Worm (Caenorhabditis elegans) whole organism, L4 larva: ENCODE measurements around the gene gpc-1.

Experiments
- F26F4.8 ChIP-seq: fragments of 200-800 bp; sonication (Bioruptor generic); conservative IDR thresholded peaks from 2 replicates; pipeline ENCODE4 v1.3.6; 2022; ENCODE audit warnings: missing genetic modification characterization, missing compliant biosample characterization
- F37D6.2 ChIP-seq: sonication (generic microtip); optimal IDR thresholded peaks from 2 replicates; lab custom pipeline; 2016; ENCODE audit warnings: mild to moderate bottlenecking, missing genetic modification characterization, missing compliant biosample characterization
- F49E8.2 ChIP-seq: sonication (generic microtip); optimal IDR thresholded peaks from 2 replicates; lab custom pipeline; 2016; ENCODE audit warnings: missing compliant biosample characterization, mild to moderate bottlenecking, missing genetic modification characterization, borderline replicate concordance
- R02D3.7 ChIP-seq: fragments of 150-350 bp; sonication (generic microtip); optimal IDR thresholded peaks from 3 replicates; lab custom pipeline; 2014; ENCODE audit warnings: missing biosample characterization, missing genetic modification characterization
- T26A8.4 ChIP-seq: fragments of 200-800 bp; sonication (Bioruptor generic); IDR thresholded peaks from 2 replicates; pipeline ENCODE4 v1.3.6; 2022; ENCODE audit warnings: missing genetic modification characterization, missing compliant biosample characterization
- Y48G9A.11 ChIP-seq: fragments of 200-800 bp; sonication (Bioruptor generic); IDR thresholded peaks from 2 replicates; pipeline ENCODE4 v1.3.6; 2022; ENCODE audit warnings: missing genetic modification reagents, missing genetic modification characterization, missing compliant biosample characterization
- Y5F2A.4 ChIP-seq: fragments of 200-800 bp; sonication (Bioruptor generic); optimal IDR thresholded peaks from 2 replicates; lab custom pipeline; 2018; ENCODE audit warnings: mild to moderate bottlenecking, missing genetic modification characterization, missing compliant biosample characterization
- Y75B8A.6 ChIP-seq: fragments of 200-800 bp; sonication (Bioruptor generic); IDR thresholded peaks from 2 replicates; pipeline ENCODE4 v1.3.6; 2022; ENCODE audit warnings: missing genetic modification reagents, missing genetic modification characterization, missing compliant biosample characterization
- ZK546.5 ChIP-seq, 2 experiments: sonication (generic microtip); optimal IDR thresholded peaks; 2 replicates each; lab custom pipeline; 2017; ENCODE audit warnings: missing biosample characterization in 2 of 2, missing genetic modification characterization in 2 of 2
- aha-1 ChIP-seq: fragments of 150-350 bp; peaks from one replicate; lab custom pipeline; 2014; ENCODE audit warnings: missing biosample characterization, missing genetic modification characterization
- ama-1 ChIP-seq: fragments of 150-350 bp; optimal IDR thresholded peaks from 2 replicates; lab custom pipeline; 2014; ENCODE audit warnings: inconsistent platforms, mixed read lengths
- arid-1 ChIP-seq: fragments of 200-800 bp; sonication (Bioruptor generic); conservative IDR thresholded peaks from 2 replicates; pipeline ENCODE4 v1.3.6; 2022; ENCODE audit warnings: missing genetic modification reagents, missing genetic modification characterization, missing compliant biosample characterization
- ceh-20 ChIP-seq: fragments of 200-800 bp; sonication (Bioruptor generic); IDR thresholded peaks from 2 replicates; pipeline ENCODE4 v1.3.6; 2022; ENCODE audit warnings: missing genetic modification reagents, missing genetic modification characterization, missing compliant biosample characterization
- ceh-44 ChIP-seq: fragments of 200-800 bp; sonication (Bioruptor generic); IDR thresholded peaks from 2 replicates; pipeline ENCODE4 v1.3.6; 2022; ENCODE audit warnings: missing genetic modification reagents, missing genetic modification characterization, missing compliant biosample characterization
- ceh-62 ChIP-seq: sonication (generic microtip); optimal IDR thresholded peaks from 2 replicates; lab custom pipeline; 2017; ENCODE audit warnings: missing biosample characterization, missing genetic modification characterization
- daf-16 ChIP-seq, 3 experiments: sonication (generic microtip); optimal IDR thresholded peaks; 2 replicates each; lab custom pipeline; 2016 to 2017; ENCODE audit warnings: missing genetic modification characterization in 3 of 3, missing genetic modification reagents in 3 of 3, mild to moderate bottlenecking in 2 of 3, missing compliant biosample characterization in 2 of 3, missing biosample characterization in 1 of 3, moderate library complexity in 1 of 3
- daf-19 ChIP-seq: fragments of 200-800 bp; sonication (Bioruptor generic); conservative IDR thresholded peaks from 2 replicates; pipeline ENCODE4 v1.3.6; 2022; ENCODE audit warnings: missing genetic modification characterization, missing compliant biosample characterization
- daf-8 ChIP-seq: fragments of 200-800 bp; sonication (Bioruptor generic); IDR thresholded peaks from 2 replicates; pipeline ENCODE4 v1.3.6; 2022; ENCODE audit warnings: missing genetic modification characterization, missing compliant biosample characterization
- dmd-6 ChIP-seq: fragments of 200-800 bp; sonication (Bioruptor generic); IDR thresholded peaks from 2 replicates; pipeline ENCODE4 v1.3.6; 2022; ENCODE audit warnings: missing genetic modification reagents, missing genetic modification characterization, missing compliant biosample characterization
- dmd-8 ChIP-seq: fragments of 200-800 bp; sonication (Bioruptor generic); IDR thresholded peaks from 2 replicates; pipeline ENCODE4 v1.3.6; 2022; ENCODE audit warnings: missing genetic modification characterization, missing compliant biosample characterization
- dve-1 ChIP-seq: sonication (generic microtip); optimal IDR thresholded peaks from 2 replicates; lab custom pipeline; 2017; ENCODE audit warnings: antibody characterized with exemption, mild to moderate bottlenecking, missing genetic modification characterization, missing compliant biosample characterization; ENCODE audit not compliant: insufficient read depth
- egl-43 ChIP-seq: fragments of 200-800 bp; sonication (Bioruptor generic); IDR thresholded peaks from 2 replicates; pipeline ENCODE4 v1.3.6; 2022; ENCODE audit warnings: missing genetic modification reagents, missing genetic modification characterization, missing compliant biosample characterization
- fkh-10 ChIP-seq: fragments of 150-350 bp; optimal IDR thresholded peaks from 2 replicates; lab custom pipeline; 2014; ENCODE audit warnings: missing biosample characterization, missing genetic modification reagents, missing genetic modification characterization
- hif-1 ChIP-seq, 2 experiments: sonication (generic microtip); optimal IDR thresholded peaks; 2 replicates each; lab custom pipeline; 2016 to 2017; ENCODE audit warnings: missing compliant biosample characterization in 2 of 2, missing genetic modification characterization in 2 of 2, missing genetic modification reagents in 2 of 2, missing genotype in 2 of 2, mild to moderate bottlenecking in 1 of 2
- hlh-30 ChIP-seq: sonication (generic microtip); optimal IDR thresholded peaks from 2 replicates; lab custom pipeline; 2017; ENCODE audit warnings: antibody characterized with exemption, mild to moderate bottlenecking, missing genetic modification characterization, missing compliant biosample characterization; ENCODE audit not compliant: insufficient read depth
- hmg-1.1 ChIP-seq: fragments of 200-800 bp; sonication (Bioruptor generic); IDR thresholded peaks from 2 replicates; pipeline ENCODE4 v1.3.6; 2022; ENCODE audit warnings: missing genetic modification reagents, missing genetic modification characterization, missing compliant biosample characterization
- lsy-2 ChIP-seq, 2 experiments: fragments of 150-350 bp in 1 of 2; sonication (generic microtip) in 1 of 2; optimal IDR thresholded peaks; 2 replicates each; lab custom pipeline; 2014 to 2017; ENCODE audit warnings: missing biosample characterization in 2 of 2, missing genetic modification characterization in 2 of 2
- mdl-1 ChIP-seq, 2 experiments: fragments of 150-350 bp in 1 of 2; sonication (generic microtip) in 1 of 2; optimal IDR thresholded peaks; 2 replicates each; lab custom pipeline; 2014 to 2017; ENCODE audit warnings: missing biosample characterization in 2 of 2, missing genetic modification characterization in 2 of 2
- mep-1 ChIP-seq: fragments of 150-350 bp; sonication (generic microtip); optimal IDR thresholded peaks from 3 replicates; lab custom pipeline; 2014; ENCODE audit warnings: missing biosample characterization, missing genetic modification characterization
- mes-2 ChIP-seq: sonication (generic microtip); optimal IDR thresholded peaks from 2 replicates; lab custom pipeline; 2016; ENCODE audit warnings: missing genotype, mild to moderate bottlenecking, missing genetic modification characterization, missing compliant biosample characterization; ENCODE audit not compliant: poor library complexity, severe bottlenecking
- nhr-10 ChIP-seq: fragments of 150-350 bp; optimal IDR thresholded peaks from 2 replicates; lab custom pipeline; 2014; ENCODE audit warnings: missing biosample characterization, missing genetic modification characterization
- nhr-237 ChIP-seq: sonication (generic microtip); optimal IDR thresholded peaks from 2 replicates; lab custom pipeline; 2017; ENCODE audit warnings: missing biosample characterization, missing genetic modification characterization
- nhr-28 ChIP-seq: fragments of 150-350 bp; optimal IDR thresholded peaks from 2 replicates; lab custom pipeline; 2014; ENCODE audit warnings: missing biosample characterization, missing genetic modification characterization
- nhr-41 ChIP-seq: fragments of 200-800 bp; sonication (Bioruptor generic); IDR thresholded peaks from 2 replicates; pipeline ENCODE4 v1.3.6; 2022; ENCODE audit warnings: missing genetic modification reagents, missing genetic modification characterization, missing compliant biosample characterization
- nhr-42 ChIP-seq: fragments of 200-800 bp; sonication (Bioruptor generic); IDR thresholded peaks from 2 replicates; pipeline ENCODE4 v1.3.6; 2022; ENCODE audit warnings: missing genetic modification characterization, missing compliant biosample characterization
- nhr-77 ChIP-seq: fragments of 150-350 bp; optimal IDR thresholded peaks from 2 replicates; lab custom pipeline; 2014; ENCODE audit warnings: missing biosample characterization, missing genetic modification characterization
- pha-4 ChIP-seq, 2 experiments: fragments of 150-350 bp in 1 of 2; fragments of 200-800 bp in 1 of 2; sonication (Bioruptor generic) in 1 of 2; IDR thresholded peaks in 1 of 2; optimal IDR thresholded peaks in 1 of 2; 2 replicates each; pipeline versions ENCODE4 v1.3.6 to Lab custom; 2014 to 2022; ENCODE audit warnings: missing genetic modification characterization in 2 of 2, missing genetic modification reagents in 2 of 2, missing biosample characterization in 1 of 2, missing compliant biosample characterization in 1 of 2
- saeg-2 ChIP-seq: fragments of 200-800 bp; sonication (Bioruptor generic); IDR thresholded peaks from 2 replicates; pipeline ENCODE4 v1.3.6; 2022; ENCODE audit warnings: missing genetic modification reagents, missing genetic modification characterization, missing compliant biosample characterization
- set-16 ChIP-seq: fragments of 200-800 bp; sonication (Bioruptor generic); IDR thresholded peaks from 2 replicates; pipeline ENCODE4 v1.3.6; 2022; ENCODE audit warnings: missing genetic modification reagents, missing genetic modification characterization, missing compliant biosample characterization
- skn-1 ChIP-seq: fragments of 150-350 bp; optimal IDR thresholded peaks from 2 replicates; lab custom pipeline; 2014; ENCODE audit warnings: missing biosample characterization, missing genetic modification characterization
- unc-62 ChIP-seq, 3 experiments: fragments of 150-350 bp in 1 of 3; sonication (generic microtip); optimal IDR thresholded peaks in 2 of 3; peaks in 1 of 3; 1 replicate in 1 of 3; 2 replicates in 2 of 3; lab custom pipeline; 2014 to 2017; ENCODE audit warnings: missing biosample characterization in 3 of 3, missing genetic modification characterization in 3 of 3, missing genetic modification reagents in 3 of 3, missing genotype in 1 of 3
- zfp-2 ChIP-seq: sonication (generic microtip); optimal IDR thresholded peaks from 2 replicates; lab custom pipeline; 2016; ENCODE audit warnings: mild to moderate bottlenecking, missing genetic modification characterization, missing compliant biosample characterization
- ztf-7 ChIP-seq: fragments of 150-350 bp; optimal IDR thresholded peaks from 2 replicates; lab custom pipeline; 2014; ENCODE audit warnings: missing biosample characterization, missing genetic modification characterization

gpc-1 gene

ce11 chrX:12909910-12910309, 25.1 kb upstream of the gpc-1 start:
- TF ChIP-seq Y48G9A.11 (no peak), F37D6.2 (tag; lab: Kevin White, UChicago) (no peak), daf-19 (GFP tag; lab: Robert Waterston, UW) (no peak), daf-16 (GFP tag; optimal IDR thresholded peaks at IDR 0.05; lab: Kevin White, UChicago) (peak in 1 of 2 experiments; percentile 42), daf-16 (tag; optimal IDR thresholded peaks at IDR 0.05; lab: Kevin White, UChicago) (no peak), dve-1 (no peak), ama-1 (no peak), lsy-2 (tag; optimal IDR thresholded peaks at IDR 0.05; lab: Kevin White, UChicago) (no peak), ceh-62 (tag; lab: Kevin White, UChicago) (no peak), dmd-6 (GFP tag; lab: Robert Waterston, UW) (0 out of 2 replicates have a peak, but pooled peaks have one; percentile 7), Y75B8A.6 (GFP tag; lab: Robert Waterston, UW) (no peak), nhr-42 (GFP tag; lab: Robert Waterston, UW) (no peak), egl-43 (GFP tag; lab: Robert Waterston, UW) (0 out of 2 replicates have a peak, but pooled peaks have one; percentile 21), dmd-8 (GFP tag; lab: Robert Waterston, UW) (no peak), R02D3.7 (tag; lab: Kevin White, UChicago) (no peak), Y5F2A.4 (GFP tag; lab: Kevin White, UChicago) (no peak)

- no peak for TF ChIP-seq ztf-7 (tag; lab: Kevin White, UChicago)
- no peak for TF ChIP-seq R02D3.7 (tag; lab: Kevin White, UChicago)
- TF ChIP-seq mes-2 (tag; lab: Kevin White, UChicago) = no peak
- no peak for TF ChIP-seq ceh-44 (GFP tag; lab: Robert Waterston, UW)
- TF ChIP-seq nhr-237 = no peak
- no peak for TF ChIP-seq nhr-41 (GFP tag; lab: Robert Waterston, UW)
- no peak for TF ChIP-seq T26A8.4 (GFP tag; lab: Robert Waterston, UW)
- TF ChIP-seq daf-8 (GFP tag; lab: Robert Waterston, UW) = no peak
- TF ChIP-seq aha-1 (tag; lab: Kevin White, UChicago) = peak; percentile 66
- TF ChIP-seq, all 104 proteins: peak for 1
These were observed 23.9 kb upstream of the gpc-1 start for ce11 chrX:12908715-12909114.

ce11 chrX:12907502-12907901, 22.7 kb upstream of the gpc-1 start, which contains the start of gene pqn-18:
TSS of gene pqn-18 (plus strand) at chrX:12907832.
- no peak for TF ChIP-seq skn-1 (tag; lab: Kevin White, UChicago)
- TF ChIP-seq mes-2 (tag; lab: Kevin White, UChicago) = no peak
- TF ChIP-seq hlh-30 (tag; lab: Kevin White, UChicago) = peak; percentile 34
- peak; percentile 24 for TF ChIP-seq mep-1 (tag; lab: Kevin White, UChicago)
- TF ChIP-seq mdl-1 (tag; optimal IDR thresholded peaks at IDR 0.05; lab: Kevin White, UChicago) = peak in 1 of 2 experiments; percentile 13
- peak in 1 of 2 experiments; percentile 66 for TF ChIP-seq unc-62 (GFP tag; optimal IDR thresholded peaks at IDR 0.05 in 1 of 2; lab: Kevin White, UChicago)
- TF ChIP-seq unc-62 (tag; optimal IDR thresholded peaks at IDR 0.05; lab: Kevin White, UChicago) = no peak
- TF ChIP-seq nhr-77 (tag; lab: Kevin White, UChicago) = no peak
- TF ChIP-seq nhr-28 (tag; lab: Kevin White, UChicago) = peak; percentile 72
- peak; percentile 45; the same call in 1 of the 2 replicates for TF ChIP-seq dmd-6 (GFP tag; lab: Robert Waterston, UW)
- TF ChIP-seq, all 104 proteins: peak for 6

- TF ChIP-seq nhr-237 (no peak), nhr-10 (no peak), dve-1 (no peak), F26F4.8 (GFP tag; lab: Robert Waterston, UW) (no peak), R02D3.7 (tag; lab: Kevin White, UChicago) (no peak), aha-1 (tag; lab: Kevin White, UChicago) (peak; percentile 90), ZK546.5 (tag; optimal IDR thresholded peaks at IDR 0.05; lab: Kevin White, UChicago) (no peak), hmg-1.1 (GFP tag; lab: Robert Waterston, UW) (peak; percentile 22; the same call in 1 of the 2 replicates), set-16 (GFP tag; lab: Robert Waterston, UW) (no peak), hlh-30 (tag; lab: Kevin White, UChicago) (no peak), fkh-10 (GFP tag; lab: Kevin White, UChicago) (no peak), saeg-2 (no peak), F49E8.2 (tag; lab: Kevin White, UChicago) (no peak), ceh-20 (no peak), hif-1 (tag; optimal IDR thresholded peaks at IDR 0.05; lab: Kevin White, UChicago) (no peak), arid-1 (no peak), pha-4 (GFP tag; IDR thresholded peaks at IDR 0.05; lab: Robert Waterston, UW) (no peak), pha-4 (tag; optimal IDR thresholded peaks at IDR 0.05; lab: Kevin White, UChicago) (no peak), ztf-7 (tag; lab: Kevin White, UChicago) (no peak), zfp-2 (no peak)
These were observed 19.0 kb upstream of the gpc-1 start for ce11 chrX:12903810-12904209.
